Worm (Caenorhabditis elegans): ENCODE data around the gene clec-130.

clec-130 gene

DNA sequence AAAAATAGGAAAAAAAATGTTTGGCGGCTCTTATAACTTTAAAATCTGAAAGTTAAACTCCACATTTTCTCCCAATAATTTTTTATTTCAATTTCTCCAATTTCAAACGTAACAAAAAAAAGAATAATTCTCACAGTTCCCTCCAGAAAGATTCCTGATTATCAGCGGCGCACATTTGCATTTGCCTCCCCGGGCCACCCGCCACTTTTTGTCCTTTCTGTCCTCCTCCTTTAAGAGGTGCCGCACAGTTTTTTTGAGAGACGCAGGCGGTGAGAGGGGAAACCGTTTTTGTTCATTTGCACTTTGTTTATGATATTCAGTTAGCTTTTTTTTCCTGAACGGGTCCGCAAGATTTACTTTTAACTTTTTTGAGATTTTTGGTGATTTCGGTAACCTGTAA is 47.5 kb downstream of the clec-130 start:
- TF ChIP-seq skn-1 (tag; optimal IDR thresholded peaks at IDR 0.05) = no peak
- no peak for TF ChIP-seq saeg-2 (GFP tag; IDR thresholded peaks at IDR 0.05)
- no peak for TF ChIP-seq arid-1 (GFP tag; conservative IDR thresholded peaks at IDR 0.05)
- peak; percentile 48 for TF ChIP-seq aha-1 (tag)

DNA sequence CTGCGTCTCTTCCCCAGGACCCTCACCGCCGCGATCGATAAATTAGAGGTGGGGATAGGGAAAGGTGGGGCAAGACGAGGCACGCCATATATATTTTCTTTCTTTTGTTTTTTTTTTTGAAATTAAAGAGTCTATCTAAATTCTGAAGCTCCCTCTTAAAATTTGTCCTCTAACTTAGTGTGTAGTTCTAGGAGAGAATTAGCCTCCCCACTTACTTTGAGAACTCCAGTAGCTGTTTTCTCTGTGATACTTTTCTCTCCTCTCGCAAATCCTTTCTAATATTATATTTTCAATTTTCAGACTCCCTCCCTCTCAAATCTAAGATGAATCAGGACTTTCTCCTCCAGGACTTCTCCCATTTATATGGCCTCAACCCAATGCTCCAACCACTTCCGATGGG is 48.7 kb downstream of the clec-130 start, which contains the start of gene M151.7:
TSS of gene M151.7 (plus strand) at position 301 of the 400 bp plus-strand sequence.
- TF ChIP-seq daf-16 (GFP tag; optimal IDR thresholded peaks at IDR 0.05) (no peak), daf-16 (tag; optimal IDR thresholded peaks at IDR 0.05) (no peak), Y48G9A.11 (GFP tag; IDR thresholded peaks at IDR 0.05) (no peak), zfp-2 (tag; optimal IDR thresholded peaks at IDR 0.05) (no peak), rbr-2 (tag; optimal IDR thresholded peaks at IDR 0.05) (no peak), nhr-10 (tag; optimal IDR thresholded peaks at IDR 0.05) (no peak), php-3 (GFP tag; IDR thresholded peaks at IDR 0.05) (no peak), Y105C5A.15 (GFP tag; IDR thresholded peaks at IDR 0.05) (no peak), nhr-41 (GFP tag; IDR thresholded peaks at IDR 0.05) (no peak), lin-38 (GFP tag; IDR thresholded peaks at IDR 0.05) (no peak), zfp-3 (GFP tag; conservative IDR thresholded peaks at IDR 0.05) (no peak), lin-1 (GFP tag; IDR thresholded peaks at IDR 0.05) (no peak), daf-12 (tag; optimal IDR thresholded peaks at IDR 0.05) (no peak), nhr-76 (tag; optimal IDR thresholded peaks at IDR 0.05) (no peak), ZK546.5 (tag; optimal IDR thresholded peaks at IDR 0.05) (no peak)

All from whole organism, L4 larva.